Worm (Caenorhabditis elegans): ENCODE results near the gene K11C4.2.

Gene K11C4.2

DNA sequence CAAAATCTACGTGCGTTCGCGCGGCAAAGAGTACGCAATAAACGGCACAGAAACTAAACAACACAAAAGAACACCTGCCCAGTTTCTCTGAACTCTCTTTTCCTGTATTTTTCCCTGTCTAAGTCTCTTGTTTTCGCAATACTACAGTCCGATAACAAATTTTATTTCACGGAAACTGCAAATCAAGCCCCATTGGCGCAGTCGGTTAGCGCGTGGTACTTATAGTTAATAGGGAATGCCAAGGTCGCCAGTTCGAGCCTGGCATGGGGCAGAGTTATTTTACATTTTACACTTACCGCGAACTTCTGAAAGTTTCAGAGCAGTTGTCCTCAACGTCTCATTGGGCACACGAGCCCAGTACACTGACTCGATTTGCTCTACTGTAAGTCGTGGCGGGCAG, 22.4 kb downstream of the K11C4.2 start:
- TF ChIP-seq hlh-6 (tag; optimal IDR thresholded peaks at IDR 0.05): no peak
- TF ChIP-seq odd-2 (tag; optimal IDR thresholded peaks at IDR 0.05): no peak
- no peak for TF ChIP-seq pros-1 (tag; optimal IDR thresholded peaks at IDR 0.05)
- TF ChIP-seq zip-5 (tag; optimal IDR thresholded peaks at IDR 0.05): no peak
- TF ChIP-seq gmeb-2 (tag; optimal IDR thresholded peaks at IDR 0.05): no peak
- TF ChIP-seq pat-9 (tag; optimal IDR thresholded peaks at IDR 0.05): no peak
- TF ChIP-seq K09A11.1 (tag; optimal IDR thresholded peaks at IDR 0.05; ENCODE audit: insufficient read depth): no peak
- TF ChIP-seq ahr-1 (tag; optimal IDR thresholded peaks at IDR 0.05): no peak
- no peak for TF ChIP-seq madf-2 (tag; optimal IDR thresholded peaks at IDR 0.05)
- no peak for TF ChIP-seq rnt-1 (tag; optimal IDR thresholded peaks at IDR 0.05)
- no peak for TF ChIP-seq sdc-2 (tag; optimal IDR thresholded peaks at IDR 0.05)
- TF ChIP-seq Y22D7AL.16 (tag; optimal IDR thresholded peaks at IDR 0.05): no peak
- TF ChIP-seq unc-55 (GFP tag; optimal IDR thresholded peaks at IDR 0.05): no peak

DNA sequence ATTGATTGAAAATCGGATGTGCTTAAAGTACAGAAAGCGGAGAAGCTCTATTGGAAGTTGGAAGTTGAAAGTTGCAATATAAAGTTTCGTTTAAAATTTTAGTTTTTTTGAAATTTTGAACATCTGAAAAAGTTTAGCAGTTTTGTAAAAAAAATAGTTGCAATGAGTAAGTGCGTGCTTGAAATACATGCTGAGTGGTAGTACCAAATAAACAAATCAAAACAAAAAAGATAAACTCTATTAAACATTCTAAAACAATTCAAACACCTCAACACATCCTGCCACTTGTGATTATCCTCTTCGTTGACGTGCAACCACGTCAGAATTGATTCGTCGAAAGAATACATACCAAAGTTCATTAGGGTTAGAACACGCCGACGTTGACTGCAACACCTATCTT, 24.4 kb downstream of the K11C4.2 start:
- no peak for TF ChIP-seq C08G9.2 (tag; optimal IDR thresholded peaks at IDR 0.05)
- no peak for TF ChIP-seq ceh-9 (tag; optimal IDR thresholded peaks at IDR 0.05)
- no peak for TF ChIP-seq dmd-4 (tag; optimal IDR thresholded peaks at IDR 0.05; ENCODE audit: borderline replicate concordance)
- TF ChIP-seq pha-2 (tag; optimal IDR thresholded peaks at IDR 0.05): no peak
- TF ChIP-seq T23F11.4 (GFP tag; optimal IDR thresholded peaks at IDR 0.05): no peak
- no peak for TF ChIP-seq pha-4 (tag; optimal IDR thresholded peaks at IDR 0.05)
- no peak for TF ChIP-seq nhr-11 (tag; optimal IDR thresholded peaks at IDR 0.05)
- TF ChIP-seq odd-2 (tag; optimal IDR thresholded peaks at IDR 0.05): no peak
- TF ChIP-seq ceh-31 (tag; optimal IDR thresholded peaks at IDR 0.05): no peak
- no peak for TF ChIP-seq fkh-6 (tag; optimal IDR thresholded peaks at IDR 0.05)
- no peak for TF ChIP-seq rnt-1 (tag; optimal IDR thresholded peaks at IDR 0.05)
- no peak for TF ChIP-seq ceh-22 (tag; optimal IDR thresholded peaks at IDR 0.05)
- TF ChIP-seq nhr-232 (tag; optimal IDR thresholded peaks at IDR 0.05): no peak
- no peak for TF ChIP-seq ceh-6 (GFP tag; optimal IDR thresholded peaks at IDR 0.05)
- no peak for TF ChIP-seq unc-86 (tag; optimal IDR thresholded peaks at IDR 0.05)
- TF ChIP-seq ceh-24 (tag; optimal IDR thresholded peaks at IDR 0.05): no peak
- no peak for TF ChIP-seq ets-4 (tag; optimal IDR thresholded peaks at IDR 0.05)
- TF ChIP-seq pat-9 (tag; optimal IDR thresholded peaks at IDR 0.05): no peak

DNA sequence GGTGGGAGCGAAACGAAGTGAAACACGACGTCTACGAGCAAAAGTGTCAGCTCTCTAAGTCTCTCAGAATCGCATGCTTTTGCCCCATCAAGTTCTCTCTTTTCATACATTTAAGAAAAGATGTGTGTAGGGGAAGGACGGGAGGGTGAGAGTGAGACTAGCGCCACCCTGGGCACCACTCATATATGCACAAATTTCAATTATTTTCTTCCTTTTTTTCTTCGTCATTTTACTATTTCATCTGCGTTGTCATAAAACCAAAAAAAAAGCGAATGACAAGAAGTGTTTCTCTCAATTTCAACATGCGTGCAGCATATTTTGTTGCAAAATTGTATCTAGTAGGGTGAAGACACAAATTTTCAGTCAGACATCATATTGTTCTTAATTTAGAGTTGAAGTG, 31.8 kb downstream of the K11C4.2 start:
- TF ChIP-seq pha-2 (tag; optimal IDR thresholded peaks at IDR 0.05) (no peak), ama-1 (optimal IDR thresholded peaks at IDR 0.05) (no peak), dmd-4 (tag; optimal IDR thresholded peaks at IDR 0.05; ENCODE audit: borderline replicate concordance) (no peak), ceh-6 (GFP tag; optimal IDR thresholded peaks at IDR 0.05) (no peak), ref-2 (tag; optimal IDR thresholded peaks at IDR 0.05) (no peak), K02D7.2 (tag; optimal IDR thresholded peaks at IDR 0.05) (no peak), ceh-48 (tag; optimal IDR thresholded peaks at IDR 0.05) (no peak), odd-2 (tag; optimal IDR thresholded peaks at IDR 0.05) (no peak), ceh-24 (tag; optimal IDR thresholded peaks at IDR 0.05) (no peak), sox-2 (GFP tag; IDR thresholded peaks at IDR 0.05) (no peak), rnt-1 (tag; optimal IDR thresholded peaks at IDR 0.05) (no peak), sox-4 (tag; optimal IDR thresholded peaks at IDR 0.05) (no peak), unc-3 (GFP tag; conservative IDR thresholded peaks at IDR 0.05) (no peak), unc-3 (tag; optimal IDR thresholded peaks at IDR 0.05) (no peak), eyg-1 (tag; optimal IDR thresholded peaks at IDR 0.05) (no peak), unc-55 (GFP tag; optimal IDR thresholded peaks at IDR 0.05) (no peak), lim-6 (tag; optimal IDR thresholded peaks at IDR 0.05) (no peak), dve-1 (tag; optimal IDR thresholded peaks at IDR 0.05) (no peak), hlh-8 (tag; optimal IDR thresholded peaks at IDR 0.05) (no peak), C38D4.7 (GFP tag; optimal IDR thresholded peaks at IDR 0.05) (no peak), elt-4 (tag; optimal IDR thresholded peaks at IDR 0.05) (no peak)
